Worm (Caenorhabditis elegans) whole organism, midembryonic: ENCODE data around the gene fbxa-1.

Source experiments
- T22C8.4 ChIP-seq: fragments of 200-800 bp; sonication (Bioruptor generic); IDR thresholded peaks from 2 replicates; pipeline ENCODE4 v1.3.6; 2022; ENCODE audit warnings: missing genetic modification characterization, missing compliant biosample characterization
- cog-1 ChIP-seq: sonication (generic microtip); optimal IDR thresholded peaks from 2 replicates; lab custom pipeline; 2016; ENCODE audit warnings: missing genetic modification characterization, missing compliant biosample characterization
- flt-1 ChIP-seq: fragments of 200-800 bp; sonication (Bioruptor generic); IDR thresholded peaks from 2 replicates; pipeline ENCODE4 v1.3.6; 2022; ENCODE audit warnings: missing genetic modification characterization, missing compliant biosample characterization
- klf-2 ChIP-seq: fragments of 200-800 bp; sonication (Bioruptor generic); conservative IDR thresholded peaks from 2 replicates; pipeline ENCODE4 v1.3.6; 2022; ENCODE audit warnings: missing genetic modification reagents, missing genetic modification characterization, missing compliant biosample characterization
- med-1 ChIP-seq: sonication (generic microtip); optimal IDR thresholded peaks from 2 replicates; lab custom pipeline; 2017; ENCODE audit warnings: missing genetic modification characterization, mild to moderate bottlenecking, missing compliant biosample characterization, antibody characterized with exemption, missing genetic modification reagents; ENCODE audit not compliant: insufficient read depth
- ref-1 ChIP-seq: fragments of 200-800 bp; sonication (Bioruptor generic); conservative IDR thresholded peaks from 2 replicates; pipeline ENCODE4 v1.3.6; 2022; ENCODE audit warnings: missing genetic modification reagents, missing genetic modification characterization, missing compliant biosample characterization
- tab-1 ChIP-seq: fragments of 200-800 bp; sonication (Bioruptor generic); IDR thresholded peaks from 2 replicates; pipeline ENCODE4 v1.3.6; 2022; ENCODE audit warnings: missing genetic modification characterization, missing compliant biosample characterization
- ztf-23 ChIP-seq: fragments of 200-800 bp; sonication (Bioruptor generic); IDR thresholded peaks from 2 replicates; pipeline ENCODE4 v1.3.6; 2022; ENCODE audit warnings: missing genetic modification reagents, missing genetic modification characterization, missing compliant biosample characterization
- ztf-29 ChIP-seq: fragments of 200-800 bp; sonication (Bioruptor generic); IDR thresholded peaks from 2 replicates; pipeline ENCODE4 v1.3.6; 2022; ENCODE audit warnings: missing genetic modification reagents, missing genetic modification characterization, missing compliant biosample characterization

The fbxa-1 gene

DNA sequence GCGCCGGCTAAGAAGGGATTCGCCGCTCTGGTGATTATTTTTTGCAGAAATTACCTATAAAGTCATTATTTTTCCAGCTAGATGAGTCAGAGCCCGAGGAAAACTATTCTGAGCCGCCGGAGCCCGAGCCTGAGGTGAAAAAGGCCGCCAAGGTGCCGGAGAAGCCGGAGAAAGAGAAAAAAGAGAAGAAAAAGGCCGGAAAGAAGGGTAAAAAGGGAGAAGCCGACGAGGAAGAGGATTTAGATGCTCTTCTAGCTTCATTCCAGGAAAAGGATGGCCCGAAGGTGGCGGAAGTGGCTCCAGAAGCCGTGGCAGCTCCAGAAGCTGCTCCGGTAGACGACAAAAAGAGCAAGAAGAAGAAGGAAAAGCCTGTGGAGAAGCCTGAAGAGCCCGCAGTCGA is 6.8 kb upstream of the fbxa-1 start:
- TF ChIP-seq ztf-23 (GFP tag; lab: Robert Waterston, UW) (no peak), ref-1 (no peak), ztf-29 (GFP tag; lab: Robert Waterston, UW) (no peak), klf-2 (GFP tag; lab: Robert Waterston, UW) (no peak), tab-1 (0 out of 2 replicates have a peak, but pooled peaks have one; percentile 5)

ce11 chrIII:2313985-2314494 is 6.1 kb upstream of the fbxa-1 start, which contains the start of the genes fbxa-66 and iffb-1:
fbxa-66 (minus strand) TSS chrIII:2314035.
iffb-1 (plus strand) TSS chrIII:2314436.
- no peak for TF ChIP-seq cog-1 (tag; lab: Kevin White, UChicago)
- no peak for TF ChIP-seq T22C8.4 (GFP tag; lab: Robert Waterston, UW)
- no peak for TF ChIP-seq tab-1
- TF ChIP-seq ztf-23 (GFP tag; lab: Robert Waterston, UW), result no peak
- no peak for TF ChIP-seq ztf-29 (GFP tag; lab: Robert Waterston, UW)
- TF ChIP-seq med-1, result no peak
- TF ChIP-seq flt-1 (GFP tag; lab: Robert Waterston, UW), result no peak
- no peak for TF ChIP-seq klf-2 (GFP tag; lab: Robert Waterston, UW)
- no peak for TF ChIP-seq ref-1

DNA sequence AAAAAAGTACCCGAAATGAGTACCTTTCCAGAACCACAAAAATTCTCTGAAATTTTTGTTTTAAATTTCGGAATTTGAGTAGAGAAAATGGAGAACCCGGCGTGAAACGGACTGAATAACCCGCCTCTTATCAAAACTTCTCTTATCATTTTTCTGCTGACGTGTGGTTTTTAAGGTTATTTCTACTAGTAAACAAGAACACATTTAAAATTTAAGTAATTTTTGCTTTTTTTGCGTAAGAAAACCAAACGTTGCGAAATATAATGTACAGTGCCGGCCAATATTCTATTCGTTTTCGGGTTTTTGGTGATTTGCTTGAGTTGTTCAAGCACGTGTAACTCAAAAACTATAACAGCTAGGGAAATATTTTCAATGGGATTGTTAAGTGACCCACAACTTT is 3.1 kb upstream of the fbxa-1 start:
- no peak for TF ChIP-seq klf-2 (GFP tag; lab: Robert Waterston, UW)
- no peak for TF ChIP-seq cog-1 (tag; lab: Kevin White, UChicago)
- TF ChIP-seq med-1, result no peak
- TF ChIP-seq flt-1 (GFP tag; lab: Robert Waterston, UW), result no peak
- no peak for TF ChIP-seq tab-1
- TF ChIP-seq ztf-29 (GFP tag; lab: Robert Waterston, UW), result no peak
- no peak for TF ChIP-seq ztf-23 (GFP tag; lab: Robert Waterston, UW)
- TF ChIP-seq T22C8.4 (GFP tag; lab: Robert Waterston, UW), result no peak
- TF ChIP-seq ref-1, result no peak

- TF ChIP-seq tab-1 (no peak), ztf-23 (GFP tag; lab: Robert Waterston, UW) (no peak), ref-1 (0 out of 2 replicates have a peak, but pooled peaks have one; percentile 13), T22C8.4 (GFP tag; lab: Robert Waterston, UW) (no peak), med-1 (no peak), flt-1 (GFP tag; lab: Robert Waterston, UW) (no peak), cog-1 (tag; lab: Kevin White, UChicago) (peak; percentile 5)
These were observed 3.1 kb downstream of the fbxa-1 start, which contains the start of gene Y54F10BM.9 for ce11 chrIII:2304867-2305266. Y54F10BM.9 (minus strand) TSS chrIII:2304927.

ce11 chrIII:2304149-2304548 is 3.8 kb downstream of the fbxa-1 start:
- no peak for TF ChIP-seq tab-1
- no peak for TF ChIP-seq cog-1 (tag; lab: Kevin White, UChicago)
- no peak for TF ChIP-seq ztf-29 (GFP tag; lab: Robert Waterston, UW)
- TF ChIP-seq med-1, result no peak
- no peak for TF ChIP-seq klf-2 (GFP tag; lab: Robert Waterston, UW)
- no peak for TF ChIP-seq ref-1
- no peak for TF ChIP-seq flt-1 (GFP tag; lab: Robert Waterston, UW)
- TF ChIP-seq T22C8.4 (GFP tag; lab: Robert Waterston, UW), result no peak
- no peak for TF ChIP-seq ztf-23 (GFP tag; lab: Robert Waterston, UW)

- TF ChIP-seq tab-1 (no peak), flt-1 (GFP tag; lab: Robert Waterston, UW) (no peak), cog-1 (tag; lab: Kevin White, UChicago) (no peak), klf-2 (GFP tag; lab: Robert Waterston, UW) (no peak), ztf-29 (GFP tag; lab: Robert Waterston, UW) (no peak), med-1 (no peak), ref-1 (no peak), T22C8.4 (GFP tag; lab: Robert Waterston, UW) (no peak), ztf-23 (GFP tag; lab: Robert Waterston, UW) (no peak)
These were observed 13.2 kb downstream of the fbxa-1 start for ce11 chrIII:2294736-2295135.

DNA sequence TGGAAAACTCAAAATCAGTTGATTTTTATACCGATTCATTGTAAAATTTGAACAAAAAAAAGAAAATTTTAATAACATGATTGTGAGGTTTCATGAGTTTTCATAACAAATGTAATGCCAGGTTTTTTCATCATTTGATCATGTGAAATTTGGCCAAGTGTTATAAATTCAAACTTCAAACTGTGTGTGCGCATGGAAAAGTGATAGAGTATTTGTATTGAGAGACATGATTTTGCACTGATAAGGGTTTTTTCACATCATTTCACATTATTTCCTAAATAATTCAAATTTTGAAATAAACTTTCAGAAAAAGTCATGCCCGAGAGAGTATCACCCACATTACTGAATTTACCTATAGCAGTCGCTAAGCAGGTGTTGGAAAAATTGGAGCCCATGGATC is 16.8 kb downstream of the fbxa-1 start, which contains the start of gene fbxa-219:
fbxa-219 (plus strand) TSS at position 277 of the 400 bp plus-strand sequence.
- TF ChIP-seq klf-2 (GFP tag; lab: Robert Waterston, UW) (no peak), tab-1 (no peak)

DNA sequence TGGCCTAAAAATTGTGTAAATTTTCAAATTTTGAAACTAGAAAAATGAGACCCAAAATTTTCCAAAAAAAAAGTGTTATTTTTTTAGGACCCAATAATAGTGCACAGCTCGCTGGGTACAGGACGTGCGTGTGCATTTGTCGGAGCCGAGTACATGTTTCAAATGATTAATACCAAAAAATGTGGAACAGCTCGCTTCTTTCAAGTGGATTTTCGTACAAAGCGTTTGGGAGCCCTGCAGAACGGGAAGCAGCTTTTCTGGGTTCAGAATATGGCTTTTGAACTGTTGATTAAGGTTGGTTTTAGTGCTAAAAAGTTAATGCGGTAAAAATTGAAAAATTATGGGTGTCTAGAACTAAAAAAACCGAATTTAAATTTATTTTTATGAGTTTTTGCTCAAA is 19.7 kb downstream of the fbxa-1 start:
- no peak for TF ChIP-seq klf-2 (GFP tag; lab: Robert Waterston, UW)
- TF ChIP-seq ref-1, result no peak
- no peak for TF ChIP-seq tab-1
- TF ChIP-seq ztf-29 (GFP tag; lab: Robert Waterston, UW), result no peak
- no peak for TF ChIP-seq flt-1 (GFP tag; lab: Robert Waterston, UW)
- no peak for TF ChIP-seq med-1
- TF ChIP-seq cog-1 (tag; lab: Kevin White, UChicago), result no peak
- no peak for TF ChIP-seq T22C8.4 (GFP tag; lab: Robert Waterston, UW)
- no peak for TF ChIP-seq ztf-23 (GFP tag; lab: Robert Waterston, UW)

ce11 chrIII:2283341-2283847 is 24.5 kb downstream of the fbxa-1 start:
- TF ChIP-seq med-1 (no peak), klf-2 (GFP tag; lab: Robert Waterston, UW) (no peak), ref-1 (no peak), T22C8.4 (GFP tag; lab: Robert Waterston, UW) (peak; percentile 97), flt-1 (GFP tag; lab: Robert Waterston, UW) (no peak), ztf-29 (GFP tag; lab: Robert Waterston, UW) (no peak)
